Fruit fly (Drosophila melanogaster) whole organism, embryonic: Measurements from ENCODE around the gene Dlc90F.
A peak's percentile ranks its signal among the peaks of the same experiment; 100 is the strongest.

Experiments used
- Ada2b ChIP-seq: fragments of 200-800 bp; sonication (Bioruptor generic); IDR thresholded peaks from 2 replicates; pipeline ENCODE4 v1.3.6; 2022; ENCODE audit warnings: missing biosample characterization, missing genetic modification characterization
- B-H1 ChIP-seq: fragments of 200-800 bp; sonication (Bioruptor generic); IDR thresholded peaks from 3 replicates; pipeline ENCODE4 v1.3.6; 2022; ENCODE audit warnings: missing biosample characterization, missing genetic modification characterization
- Bdp1 ChIP-seq: fragments of 200-800 bp; sonication (Bioruptor generic); optimal IDR thresholded peaks from 3 replicates; lab custom pipeline; 2016; ENCODE audit warnings: missing biosample characterization, missing genetic modification characterization
- CG11560 ChIP-seq: fragments of 200-800 bp; sonication (Bioruptor generic); IDR thresholded peaks from 3 replicates; pipeline ENCODE4 v1.3.6; 2022; ENCODE audit warnings: missing biosample characterization, missing genetic modification characterization
- CG12155 ChIP-seq: fragments of 200-800 bp; sonication (Bioruptor generic); optimal IDR thresholded peaks from 3 replicates; lab custom pipeline; 2016; ENCODE audit warnings: missing biosample characterization, missing genetic modification characterization
- CG13287 ChIP-seq: fragments of 200-800 bp; sonication (Bioruptor generic); IDR thresholded peaks from 2 replicates; pipeline ENCODE4 v1.3.6; 2022; ENCODE audit warnings: missing biosample characterization, missing genetic modification characterization; ENCODE audit not compliant: partially characterized antibody
- CG14667 ChIP-seq: fragments of 200-800 bp; sonication (Bioruptor generic); IDR thresholded peaks from 2 replicates; pipeline ENCODE4 v1.3.6; 2022; ENCODE audit warnings: missing biosample characterization, missing genetic modification characterization
- CG15011 ChIP-seq: fragments of 200-800 bp; sonication (Bioruptor generic); optimal IDR thresholded peaks from 3 replicates; lab custom pipeline; 2018; ENCODE audit warnings: missing biosample characterization, mild to moderate bottlenecking, missing genetic modification characterization
- CG15073 ChIP-seq: fragments of 200-800 bp; sonication (Bioruptor generic); optimal IDR thresholded peaks from 2 replicates; lab custom pipeline; 2016; ENCODE audit warnings: missing biosample characterization, missing genetic modification characterization
- CG15696 ChIP-seq: fragments of 200-800 bp; sonication (Bioruptor generic); optimal IDR thresholded peaks from 2 replicates; lab custom pipeline; 2019; ENCODE audit warnings: missing biosample characterization, mild to moderate bottlenecking, missing genetic modification characterization, moderate library complexity
- CG17385 ChIP-seq: fragments of 200-800 bp; sonication (Bioruptor generic); optimal IDR thresholded peaks from 3 replicates; lab custom pipeline; 2018; ENCODE audit warnings: missing biosample characterization, mild to moderate bottlenecking, missing genetic modification characterization
- CG17802 ChIP-seq: fragments of 200-800 bp; sonication (Bioruptor generic); optimal IDR thresholded peaks from 2 replicates; lab custom pipeline; 2018; ENCODE audit warnings: missing biosample characterization, mild to moderate bottlenecking, missing genetic modification characterization, moderate library complexity
- CG17829 ChIP-seq: fragments of 200-800 bp; optimal IDR thresholded peaks from 2 replicates; lab custom pipeline; 2019; ENCODE audit warnings: missing biosample characterization, mild to moderate bottlenecking, missing genetic modification characterization, moderate library complexity
- CG18011 ChIP-seq: fragments of 200-800 bp; sonication (Bioruptor generic); optimal IDR thresholded peaks from 2 replicates; lab custom pipeline; 2017; ENCODE audit warnings: missing biosample characterization, missing genetic modification characterization, mild to moderate bottlenecking, moderate library complexity, missing genotype
- CG2889 ChIP-seq: fragments of 200-800 bp; sonication (Bioruptor generic); IDR thresholded peaks from 3 replicates; pipeline ENCODE4 v1.3.6; 2022; ENCODE audit warnings: missing biosample characterization, missing genetic modification characterization
- CG4328 ChIP-seq: fragments of 200-800 bp; sonication (Bioruptor generic); optimal IDR thresholded peaks from 3 replicates; lab custom pipeline; 2017; ENCODE audit warnings: missing biosample characterization, missing genetic modification reagents, missing genetic modification characterization
- D ChIP-seq, 2 experiments: fragments of 200-800 bp in 1 of 2; fragments of >200 bp in 1 of 2; sonication (Bioruptor generic) in 1 of 2; optimal IDR thresholded peaks; 2 replicates in 1 of 2; 3 replicates in 1 of 2; lab custom pipeline; 2017; ENCODE audit warnings: mild to moderate bottlenecking in 1 of 2, missing biosample characterization in 1 of 2, missing genetic modification characterization in 1 of 2, missing genetic modification reagents in 1 of 2
- Dref ChIP-seq: fragments of 200-800 bp; sonication (Bioruptor generic); IDR thresholded peaks from 2 replicates; pipeline ENCODE4 v1.3.6; 2022; ENCODE audit warnings: missing biosample characterization, missing genetic modification characterization
- ERR ChIP-seq: fragments of 200-800 bp; sonication (Bioruptor generic); optimal IDR thresholded peaks from 2 replicates; lab custom pipeline; 2016; ENCODE audit warnings: missing biosample characterization, missing genetic modification characterization
- GATAe ChIP-seq: fragments of 200-800 bp; sonication (Bioruptor generic); conservative IDR thresholded peaks from 2 replicates; pipeline ENCODE4 v1.3.6; 2022; ENCODE audit warnings: missing biosample characterization, missing genetic modification characterization
- HHEX ChIP-seq: fragments of 200-800 bp; sonication (Bioruptor generic); optimal IDR thresholded peaks from 3 replicates; lab custom pipeline; 2017; ENCODE audit warnings: missing biosample characterization, mild to moderate bottlenecking, missing genetic modification characterization, missing genetic modification reagents
- HLH54F ChIP-seq: fragments of 200-800 bp; sonication (Bioruptor generic); optimal IDR thresholded peaks from 3 replicates; lab custom pipeline; 2016; ENCODE audit warnings: missing biosample characterization, missing genetic modification characterization
- Hey ChIP-seq: fragments of 200-800 bp; sonication (Bioruptor generic); optimal IDR thresholded peaks from 3 replicates; lab custom pipeline; 2018; ENCODE audit warnings: missing biosample characterization, mild to moderate bottlenecking, missing genetic modification characterization
- Hr3 ChIP-seq: fragments of 200-800 bp; sonication (Bioruptor generic); optimal IDR thresholded peaks from 3 replicates; lab custom pipeline; 2016; ENCODE audit warnings: missing biosample characterization, missing genetic modification characterization
- Mad ChIP-seq: fragments of 200-800 bp; sonication (Bioruptor generic); optimal IDR thresholded peaks from 2 replicates; lab custom pipeline; 2016; ENCODE audit warnings: missing biosample characterization, missing genetic modification characterization
- Max ChIP-seq: fragments of 200-800 bp; sonication (Bioruptor generic); optimal IDR thresholded peaks from 2 replicates; lab custom pipeline; 2016; ENCODE audit warnings: missing biosample characterization, mild to moderate bottlenecking, missing genetic modification characterization
- Med ChIP-seq: fragments of 200-800 bp; sonication (Bioruptor generic); peaks from one replicate; lab custom pipeline; 2016; ENCODE audit warnings: missing biosample characterization, missing genetic modification characterization, mild to moderate bottlenecking, inconsistent platforms, moderate library complexity
- Nf-YB ChIP-seq: fragments of 200-800 bp; sonication (Bioruptor generic); optimal IDR thresholded peaks from 3 replicates; lab custom pipeline; 2019; ENCODE audit warnings: missing biosample characterization, mild to moderate bottlenecking, missing genetic modification characterization, moderate library complexity
- Sin3A ChIP-seq: fragments of >200 bp; optimal IDR thresholded peaks from 2 replicates; lab custom pipeline; 2018
- Vsx1 ChIP-seq: fragments of 200-800 bp; sonication (Bioruptor generic); optimal IDR thresholded peaks from 2 replicates; lab custom pipeline; 2017; ENCODE audit warnings: missing biosample characterization, mild to moderate bottlenecking, missing genetic modification characterization, missing genetic modification reagents
- aop ChIP-seq: fragments of 200-800 bp; sonication (Bioruptor generic); IDR thresholded peaks from 2 replicates; pipeline ENCODE4 v1.3.6; 2022; ENCODE audit warnings: missing biosample characterization, missing genetic modification characterization
- chinmo ChIP-seq: fragments of 200-800 bp; sonication (Bioruptor generic); IDR thresholded peaks from 4 replicates; pipeline ENCODE4 v1.3.6; 2022; ENCODE audit warnings: missing biosample characterization, missing genetic modification characterization; ENCODE audit not compliant: partially characterized antibody
- chn ChIP-seq: fragments of 200-800 bp; sonication (Bioruptor generic); optimal IDR thresholded peaks from 2 replicates; lab custom pipeline; 2016; ENCODE audit warnings: missing biosample characterization, missing genetic modification characterization
- eve ChIP-seq, 2 experiments: fragments of >200 bp; optimal IDR thresholded peaks; 2 replicates each; lab custom pipeline; 2017; ENCODE audit warnings: missing biosample characterization in 2 of 2, missing genetic modification characterization in 2 of 2
- fd64A ChIP-seq: fragments of 200-800 bp; sonication (Bioruptor generic); optimal IDR thresholded peaks from 3 replicates; lab custom pipeline; 2018; ENCODE audit warnings: missing biosample characterization, mild to moderate bottlenecking, missing genetic modification characterization
- kay ChIP-seq: fragments of 200-800 bp; sonication (Bioruptor generic); optimal IDR thresholded peaks from 2 replicates; lab custom pipeline; 2016; ENCODE audit warnings: missing biosample characterization, missing genetic modification characterization
- ken ChIP-seq: fragments of 200-800 bp; sonication (Bioruptor generic); IDR thresholded peaks from 3 replicates; pipeline ENCODE4 v1.3.6; 2022; ENCODE audit warnings: missing biosample characterization, missing genetic modification characterization
- nerfin-1 ChIP-seq: fragments of 200-800 bp; sonication (Bioruptor generic); optimal IDR thresholded peaks from 3 replicates; lab custom pipeline; 2019; ENCODE audit warnings: missing biosample characterization, mild to moderate bottlenecking, missing genetic modification characterization, moderate library complexity
- onecut ChIP-seq: fragments of 200-800 bp; sonication (Bioruptor generic); IDR thresholded peaks from 2 replicates; pipeline ENCODE4 v1.3.6; 2022; ENCODE audit warnings: missing biosample characterization, missing genetic modification characterization
- pfk ChIP-seq: fragments of 200-800 bp; sonication (Bioruptor generic); optimal IDR thresholded peaks from 2 replicates; lab custom pipeline; 2018; ENCODE audit warnings: missing biosample characterization, mild to moderate bottlenecking, missing genetic modification characterization, moderate library complexity
- pho ChIP-seq: fragments of 200-800 bp; sonication (Bioruptor generic); optimal IDR thresholded peaks from 2 replicates; lab custom pipeline; 2016; ENCODE audit warnings: missing biosample characterization, missing genetic modification characterization
- pros ChIP-seq: fragments of 200-800 bp; sonication (Bioruptor generic); optimal IDR thresholded peaks from 3 replicates; lab custom pipeline; 2019; ENCODE audit warnings: missing biosample characterization, mild to moderate bottlenecking, missing genetic modification characterization, moderate library complexity
- psq ChIP-seq: fragments of 200-800 bp; sonication (Bioruptor generic); optimal IDR thresholded peaks from 2 replicates; lab custom pipeline; 2017; ENCODE audit warnings: missing biosample characterization, missing genetic modification characterization
- run ChIP-seq: fragments of 200-800 bp; sonication (Bioruptor generic); optimal IDR thresholded peaks from 3 replicates; lab custom pipeline; 2018; ENCODE audit warnings: missing biosample characterization, mild to moderate bottlenecking, missing genetic modification characterization
- slp2 ChIP-seq: fragments of 200-800 bp; sonication (Bioruptor generic); optimal IDR thresholded peaks from 2 replicates; lab custom pipeline; 2016; ENCODE audit warnings: missing biosample characterization, missing genetic modification characterization
- sob ChIP-seq: fragments of 200-800 bp; sonication (Bioruptor generic); IDR thresholded peaks from 2 replicates; pipeline ENCODE4 v1.3.6; 2022; ENCODE audit warnings: missing biosample characterization, missing genetic modification characterization
- stc ChIP-seq: fragments of 200-800 bp; sonication (Bioruptor generic); IDR thresholded peaks from 2 replicates; pipeline ENCODE4 v1.3.6; 2022; ENCODE audit warnings: missing biosample characterization, missing genetic modification characterization
- ttk ChIP-seq: fragments of 200-800 bp; sonication (Bioruptor generic); IDR thresholded peaks from 2 replicates; pipeline ENCODE4 v2.1.2; 2022; ENCODE audit warnings: missing biosample characterization, missing genetic modification characterization
- z ChIP-seq: fragments of 200-800 bp; sonication (Bioruptor generic); IDR thresholded peaks from 3 replicates; pipeline ENCODE4 v1.3.6; 2022; ENCODE audit warnings: missing biosample characterization, missing genetic modification characterization
- zen2 ChIP-seq: fragments of 200-800 bp; sonication (Bioruptor generic); IDR thresholded peaks from 3 replicates; pipeline ENCODE4 v1.3.6; 2022; ENCODE audit warnings: missing biosample characterization, missing genetic modification characterization; ENCODE audit not compliant: partially characterized antibody
- zfh2 ChIP-seq: fragments of 200-800 bp; sonication (Bioruptor generic); optimal IDR thresholded peaks from 2 replicates; lab custom pipeline; 2016; ENCODE audit warnings: missing biosample characterization, missing genetic modification characterization

The Dlc90F gene

DNA sequence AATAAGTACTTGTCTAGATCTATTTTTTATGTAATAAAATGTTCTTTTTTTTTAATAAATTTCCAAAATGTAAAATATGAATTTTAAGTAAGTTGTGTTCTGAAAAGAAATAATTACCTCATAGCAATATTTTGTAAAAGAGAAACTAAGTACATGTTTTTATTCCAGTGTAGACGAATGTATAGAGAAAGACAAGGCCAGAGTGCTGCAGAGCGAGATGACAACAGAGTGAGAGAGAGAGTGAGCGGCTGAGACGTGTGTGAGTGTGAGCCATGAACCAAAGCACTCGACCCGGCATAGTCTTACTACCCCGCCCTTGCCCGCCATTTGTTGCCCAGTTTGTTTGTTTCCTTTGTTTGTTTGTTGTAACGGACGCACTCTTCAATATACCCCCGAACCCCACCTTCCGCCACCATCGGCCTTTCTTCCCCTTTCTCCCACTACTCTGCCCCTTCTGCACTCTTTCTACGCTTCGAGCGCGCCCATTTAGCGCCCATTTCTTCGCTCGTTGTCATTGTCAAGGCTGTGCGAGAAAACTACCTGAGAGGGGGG lies 12.4 kb downstream of the Dlc90F start (continued):
- TF ChIP-seq Med (GFP tag; lab: Kevin White, UChicago) (peak; percentile 91), CG17829 (tag; lab: Kevin White, UChicago) (peak; percentile 68), CG18011 (GFP tag; lab: Kevin White, UChicago) (peak; percentile 24), Hr3 (GFP tag; lab: Kevin White, UChicago) (peak; percentile 4), CG12155 (no peak), psq (GFP tag; lab: Kevin White, UChicago) (peak; percentile 87), fd64A (GFP tag; lab: Kevin White, UChicago) (peak; percentile 79), ken (peak; percentile 80), run (tag; lab: Kevin White, UChicago) (peak; percentile 9), CG13287 (GFP tag; lab: Robert Waterston, UW) (no peak; the same call in 1 of the 2 replicates), slp2 (GFP tag; lab: Kevin White, UChicago) (peak; percentile 41), Hey (tag; lab: Kevin White, UChicago) (peak; percentile 45), CG17385 (GFP tag; lab: Kevin White, UChicago) (peak; percentile 14), chn (GFP tag; lab: Kevin White, UChicago) (peak; percentile 53), CG15696 (tag; lab: Kevin White, UChicago) (peak; percentile 9), Dref (GFP tag; lab: Robert Waterston, UW) (no peak), pros (GFP tag; lab: Kevin White, UChicago) (peak; percentile 68), Ada2b (peak; percentile 14), sob (GFP tag; lab: Robert Waterston, UW) (peak; percentile 66), stc (GFP tag; lab: Robert Waterston, UW) (no peak), zen2 (GFP tag; lab: Robert Waterston, UW) (no peak), Nf-YB (GFP tag; lab: Kevin White, UChicago) (peak; percentile 61), Bdp1 (GFP tag; lab: Kevin White, UChicago) (no peak), Max (GFP tag; lab: Kevin White, UChicago) (no peak), chinmo (peak; percentile 78; the same call in 2 of the 4 replicates), Vsx1 (peak; percentile 2), pho (GFP tag; lab: Kevin White, UChicago) (no peak), CG15011 (no peak), CG17802 (tag; lab: Kevin White, UChicago) (peak; percentile 54), CG2889 (GFP tag; lab: Robert Waterston, UW) (no peak), kay (GFP tag; lab: Kevin White, UChicago) (no peak), HLH54F (GFP tag; lab: Kevin White, UChicago) (no peak), B-H1 (no peak), D (optimal IDR thresholded peaks at IDR 0.05; lab: Kevin White, UChicago) (no peak), D (GFP tag; optimal IDR thresholded peaks at IDR 0.05; lab: Kevin White, UChicago) (peak; percentile 81), ERR (GFP tag; lab: Kevin White, UChicago) (no peak), z (peak; percentile 98), nerfin-1 (tag; lab: Kevin White, UChicago) (peak; percentile 44), zfh2 (GFP tag; lab: Kevin White, UChicago) (no peak), aop (GFP tag; lab: Robert Waterston, UW) (peak; percentile 84; the same call in 1 of the 2 replicates), onecut (GFP tag; lab: Robert Waterston, UW) (peak; percentile 63), Mad (GFP tag; lab: Kevin White, UChicago) (no peak), CG4328 (GFP tag; lab: Kevin White, UChicago) (peak; percentile 39), Sin3A (lab: Kevin White, UChicago) (no peak), CG14667 (GFP tag; lab: Robert Waterston, UW) (no peak), ttk (GFP tag; lab: Robert Waterston, UW) (peak; percentile 83), CG15073 (no peak), pfk (GFP tag; lab: Kevin White, UChicago) (no peak), GATAe (GFP tag; lab: Robert Waterston, UW) (no peak), CG11560 (tag; lab: Robert Waterston, UW) (0 out of 3 replicates have a peak, but pooled peaks have one; percentile 36), eve (GFP tag; optimal IDR thresholded peaks at IDR 0.05; lab: Kevin White, UChicago) (no peak), HHEX (peak; percentile 64)
